Worm (Caenorhabditis elegans) whole organism, late embryonic: Measurements from ENCODE around the gene col-81.

Source experiments
- C08G9.2 ChIP-seq: sonication (generic microtip); optimal IDR thresholded peaks from 2 replicates; lab custom pipeline; 2016; ENCODE audit warnings: mild to moderate bottlenecking, missing genetic modification characterization, moderate library complexity, missing compliant biosample characterization
- F13H6.1 ChIP-seq: sonication (generic microtip); optimal IDR thresholded peaks from 2 replicates; lab custom pipeline; 2016; ENCODE audit warnings: missing genetic modification characterization, missing compliant biosample characterization
- Y22D7AL.16 ChIP-seq: sonication (generic microtip); optimal IDR thresholded peaks from 2 replicates; lab custom pipeline; 2016; ENCODE audit warnings: missing genetic modification characterization, missing compliant biosample characterization
- ahr-1 ChIP-seq: sonication (generic microtip); optimal IDR thresholded peaks from 2 replicates; lab custom pipeline; 2016; ENCODE audit warnings: missing genetic modification characterization, missing compliant biosample characterization
- ama-1 ChIP-seq: fragments of 150-350 bp; optimal IDR thresholded peaks from 2 replicates; lab custom pipeline; 2014
- ceh-22 ChIP-seq: sonication (generic microtip); optimal IDR thresholded peaks from 2 replicates; lab custom pipeline; 2017; ENCODE audit warnings: missing biosample characterization, missing genetic modification characterization
- ets-4 ChIP-seq: sonication (generic microtip); optimal IDR thresholded peaks from 2 replicates; lab custom pipeline; 2016; ENCODE audit warnings: missing genetic modification characterization, missing compliant biosample characterization
- lim-6 ChIP-seq: sonication (generic microtip); optimal IDR thresholded peaks from 2 replicates; lab custom pipeline; 2016; ENCODE audit warnings: missing genetic modification characterization, missing compliant biosample characterization
- nfya-1 ChIP-seq: sonication (generic microtip); optimal IDR thresholded peaks from 2 replicates; lab custom pipeline; 2017; ENCODE audit warnings: missing genetic modification characterization, mild to moderate bottlenecking, missing compliant biosample characterization, antibody characterized with exemption, moderate library complexity
- pha-4 ChIP-seq: fragments of 150-350 bp; optimal IDR thresholded peaks from 2 replicates; lab custom pipeline; 2018; ENCODE audit warnings: missing biosample characterization, missing genetic modification reagents, missing genetic modification characterization
- sox-4 ChIP-seq: sonication (generic microtip); optimal IDR thresholded peaks from 2 replicates; lab custom pipeline; 2017; ENCODE audit warnings: mild to moderate bottlenecking, missing genetic modification characterization, inconsistent platforms, missing compliant biosample characterization

DNA sequence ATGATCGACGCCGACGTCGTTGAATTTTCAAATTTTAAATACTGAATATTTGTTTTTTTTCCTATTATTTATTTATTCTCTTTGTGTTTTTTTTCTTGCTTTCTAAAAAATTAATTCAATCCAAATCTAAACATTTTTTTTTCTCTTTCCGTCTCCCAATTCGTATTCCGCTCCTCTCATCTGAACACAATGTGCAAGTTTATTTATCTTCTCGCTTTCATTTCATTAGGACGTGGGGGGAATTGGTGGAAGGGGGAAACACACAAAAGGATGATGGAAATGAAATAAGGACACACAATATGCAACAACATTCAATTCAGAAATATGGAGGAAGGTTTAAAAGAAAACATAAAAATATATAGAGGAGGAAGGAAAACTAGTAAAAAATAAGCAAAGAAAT lies 14.2 kb upstream of the col-81 start:
- TF ChIP-seq lim-6 (tag; lab: Kevin White, UChicago) (no peak), ama-1 (lab: Kevin White, UChicago) (no peak), ets-4 (tag; lab: Kevin White, UChicago) (no peak), pha-4 (no peak), C08G9.2 (tag; lab: Kevin White, UChicago) (no peak), ceh-22 (tag; lab: Kevin White, UChicago) (no peak), F13H6.1 (tag; lab: Kevin White, UChicago) (no peak), Y22D7AL.16 (tag; lab: Kevin White, UChicago) (no peak), ahr-1 (tag; lab: Kevin White, UChicago) (no peak), nfya-1 (tag; lab: Kevin White, UChicago) (no peak), sox-4 (tag; lab: Kevin White, UChicago) (no peak)
